Worm (Caenorhabditis elegans) whole organism, L3 larva: ENCODE data around the gene nlp-28.

ENCODE experiments used
- R02D3.7 ChIP-seq: fragments of 150-350 bp; optimal IDR thresholded peaks from 2 replicates; lab custom pipeline; 2014; ENCODE audit warnings: missing biosample characterization, missing genetic modification characterization
- ZK546.5 ChIP-seq: sonication (generic microtip); optimal IDR thresholded peaks from 2 replicates; lab custom pipeline; 2017; ENCODE audit warnings: missing biosample characterization, missing genetic modification characterization
- ceh-28 ChIP-seq: fragments of 150-350 bp; optimal IDR thresholded peaks from 2 replicates; lab custom pipeline; 2014; ENCODE audit warnings: missing biosample characterization, missing genetic modification reagents, missing genetic modification characterization
- ceh-82 ChIP-seq: fragments of 150-350 bp; optimal IDR thresholded peaks from 2 replicates; lab custom pipeline; 2014; ENCODE audit warnings: missing biosample characterization, missing genetic modification characterization
- fkh-2 ChIP-seq: fragments of 150-350 bp; optimal IDR thresholded peaks from 2 replicates; lab custom pipeline; 2014; ENCODE audit warnings: missing biosample characterization, missing genetic modification reagents, missing genetic modification characterization
- lin-39 ChIP-seq: fragments of 150-350 bp; optimal IDR thresholded peaks from 2 replicates; lab custom pipeline; 2018; ENCODE audit warnings: missing biosample characterization, missing genetic modification reagents, missing genetic modification characterization
- mml-1 ChIP-seq: fragments of 150-350 bp; sonication (generic microtip); optimal IDR thresholded peaks from 3 replicates; lab custom pipeline; 2014; ENCODE audit warnings: missing biosample characterization, missing genetic modification characterization
- nfya-1 ChIP-seq: sonication (generic microtip); optimal IDR thresholded peaks from 2 replicates; lab custom pipeline; 2017; ENCODE audit warnings: missing genetic modification characterization, mild to moderate bottlenecking, missing compliant biosample characterization, antibody characterized with exemption, moderate library complexity; ENCODE audit not compliant: insufficient read depth
- nhr-12 ChIP-seq: fragments of 150-350 bp; optimal IDR thresholded peaks from 2 replicates; lab custom pipeline; 2014; ENCODE audit warnings: missing biosample characterization, missing genetic modification characterization
- nhr-28 ChIP-seq: fragments of 150-350 bp; optimal IDR thresholded peaks from 2 replicates; lab custom pipeline; 2014; ENCODE audit warnings: missing biosample characterization, missing genetic modification characterization
- nhr-43 ChIP-seq: sonication (generic microtip); optimal IDR thresholded peaks from 2 replicates; lab custom pipeline; 2016; ENCODE audit warnings: mild to moderate bottlenecking, missing genetic modification characterization, missing compliant biosample characterization; ENCODE audit not compliant: poor library complexity, severe bottlenecking
- nhr-77 ChIP-seq: fragments of 150-350 bp; optimal IDR thresholded peaks from 2 replicates; lab custom pipeline; 2014; ENCODE audit warnings: missing biosample characterization, missing genetic modification characterization
- pha-4 ChIP-seq: fragments of 150-350 bp; optimal IDR thresholded peaks from 2 replicates; lab custom pipeline; 2014; ENCODE audit warnings: missing biosample characterization, missing genetic modification reagents, missing genetic modification characterization
- skn-1 ChIP-seq: fragments of 150-350 bp; optimal IDR thresholded peaks from 2 replicates; lab custom pipeline; 2014; ENCODE audit warnings: missing biosample characterization, missing genetic modification characterization
- snpc-4 ChIP-seq: fragments of 150-350 bp; optimal IDR thresholded peaks from 2 replicates; lab custom pipeline; 2014; ENCODE audit warnings: missing biosample characterization, missing genetic modification characterization
- ztf-11 ChIP-seq: fragments of 150-350 bp; optimal IDR thresholded peaks from 2 replicates; lab custom pipeline; 2014; ENCODE audit warnings: missing biosample characterization, missing genetic modification characterization

Gene nlp-28

ce11 chrV:4035811-4036210, 48.1 kb downstream of the nlp-28 start, which contains the start of gene C49G7.13:
C49G7.13 (plus strand) TSS chrV:4036111.
- TF ChIP-seq nhr-43 (tag; lab: Kevin White, UChicago): no peak
- TF ChIP-seq snpc-4 (tag; lab: Kevin White, UChicago): no peak
- TF ChIP-seq ztf-11 (tag; lab: Kevin White, UChicago): no peak
- TF ChIP-seq R02D3.7 (tag; lab: Kevin White, UChicago): no peak
- TF ChIP-seq pha-4: no peak
- TF ChIP-seq ceh-28: no peak
- TF ChIP-seq nhr-12 (tag; lab: Kevin White, UChicago): no peak
- no peak for TF ChIP-seq ceh-82
- no peak for TF ChIP-seq nhr-28 (tag; lab: Kevin White, UChicago)
- no peak for TF ChIP-seq lin-39 (tag; lab: Kevin White, UChicago)
- no peak for TF ChIP-seq nhr-77
- TF ChIP-seq nfya-1 (tag; lab: Kevin White, UChicago): no peak
- no peak for TF ChIP-seq ZK546.5 (tag; lab: Kevin White, UChicago)
- no peak for TF ChIP-seq fkh-2 (tag; lab: Kevin White, UChicago)
- no peak for TF ChIP-seq skn-1 (tag; lab: Kevin White, UChicago)
- TF ChIP-seq mml-1: no peak
- TF ChIP-seq, all 47 proteins: peak for 0
